Fruit fly (Drosophila melanogaster): ENCODE results near the gene SNF4Agamma.
A peak's percentile ranks its signal among the peaks of the same experiment; 100 is the strongest.

The SNF4Agamma gene

DNA sequence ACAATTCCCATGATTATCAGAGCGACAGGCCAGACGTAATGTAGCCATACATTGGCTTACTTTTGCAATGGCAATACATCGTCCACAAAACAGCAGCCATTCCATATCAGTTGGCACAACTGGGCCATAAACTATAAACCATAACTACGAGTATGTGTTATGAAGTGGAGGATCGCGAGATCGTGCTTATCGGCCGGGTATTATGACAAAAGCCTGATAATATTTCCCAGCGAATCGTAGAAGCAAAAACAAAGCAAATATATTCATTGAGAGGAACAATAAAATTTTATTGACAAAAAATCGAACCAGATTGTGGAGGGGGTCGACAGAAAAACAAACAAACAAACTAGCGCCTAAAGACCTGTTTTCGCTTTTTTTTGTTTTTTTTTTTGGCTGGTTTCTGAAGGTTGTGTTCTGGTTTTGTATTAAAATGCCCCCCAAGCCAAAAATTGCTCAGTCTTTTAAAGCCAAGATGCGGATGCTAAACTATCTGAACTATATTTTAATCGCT is 22.8 kb downstream of the SNF4Agamma start, which contains the start of gene CG5810 (continued):
- TF ChIP-seq Rfx (GFP tag; IDR thresholded peaks at IDR 0.05) (peak; percentile 12; the same call in 1 of the 2 replicates), crol (GFP tag; IDR thresholded peaks at IDR 0.05) (no peak), sens (GFP tag) (peak; percentile 45), CG12299 (tag; optimal IDR thresholded peaks at IDR 0.05) (no peak), CG13287 (GFP tag; IDR thresholded peaks at IDR 0.05; ENCODE audit: partially characterized antibody) (no peak), Jarid2 (GFP tag; optimal IDR thresholded peaks at IDR 0.05) (no peak), CG30403 (GFP tag; optimal IDR thresholded peaks at IDR 0.05) (no peak), CG10543 (GFP tag; optimal IDR thresholded peaks at IDR 0.05) (peak; percentile 60), CG4854 (GFP tag; optimal IDR thresholded peaks at IDR 0.05) (no peak), CG12769 (tag; optimal IDR thresholded peaks at IDR 0.05) (peak; percentile 81), Hr39 (optimal IDR thresholded peaks at IDR 0.05) (no peak), hb (GFP tag; IDR thresholded peaks at IDR 0.05; ENCODE audit: partially characterized antibody) (no peak), grn (GFP tag; optimal IDR thresholded peaks at IDR 0.05) (peak; percentile 58), h (optimal IDR thresholded peaks at IDR 0.05) (no peak), odd (GFP tag; optimal IDR thresholded peaks at IDR 0.05) (peak; percentile 79), chinmo (GFP tag; IDR thresholded peaks at IDR 0.05; ENCODE audit: partially characterized antibody) (peak; percentile 96), her (GFP tag; optimal IDR thresholded peaks at IDR 0.05) (no peak), Scr (GFP tag; IDR thresholded peaks at IDR 0.05; ENCODE audit: partially characterized antibody) (no peak), Blimp-1 (GFP tag; optimal IDR thresholded peaks at IDR 0.05) (no peak), Kr (GFP tag; optimal IDR thresholded peaks at IDR 0.05) (no peak), mam (GFP tag; optimal IDR thresholded peaks at IDR 0.05) (no peak), sens-2 (GFP tag; IDR thresholded peaks at IDR 0.05) (no peak), CG8765 (GFP tag; IDR thresholded peaks at IDR 0.05) (no peak), Dfd (GFP tag; optimal IDR thresholded peaks at IDR 0.05) (no peak), Dip2 (GFP tag; IDR thresholded peaks at IDR 0.05) (no peak), lbe (GFP tag; optimal IDR thresholded peaks at IDR 0.05) (no peak), CG9727 (GFP tag; optimal IDR thresholded peaks at IDR 0.05) (no peak), pnt (GFP tag; optimal IDR thresholded peaks at IDR 0.05) (no peak), CG1603 (tag; optimal IDR thresholded peaks at IDR 0.05) (no peak), sug (tag; optimal IDR thresholded peaks at IDR 0.05) (peak; percentile 96), CG3281 (GFP tag; optimal IDR thresholded peaks at IDR 0.05) (peak; percentile 39), CG6813 (GFP tag; optimal IDR thresholded peaks at IDR 0.05) (peak; percentile 28), chif (GFP tag; optimal IDR thresholded peaks at IDR 0.05) (no peak), chm (GFP tag; IDR thresholded peaks at IDR 0.05) (no peak), CG4404 (GFP tag; IDR thresholded peaks at IDR 0.05) (no peak), ac (GFP tag; optimal IDR thresholded peaks at IDR 0.05) (no peak), Deaf1 (tag; optimal IDR thresholded peaks at IDR 0.05) (no peak), CG7372 (GFP tag; IDR thresholded peaks at IDR 0.05) (no peak), CG8290 (GFP tag; optimal IDR thresholded peaks at IDR 0.05) (no peak), CG8290 (tag; optimal IDR thresholded peaks at IDR 0.05) (peak in 1 of 2 experiments; percentile 86), lola (GFP tag; optimal IDR thresholded peaks at IDR 0.05) (no peak), CrebB (tag; optimal IDR thresholded peaks at IDR 0.05) (peak; percentile 84), CG11723 (GFP tag; optimal IDR thresholded peaks at IDR 0.05) (no peak), cwo (GFP tag; optimal IDR thresholded peaks at IDR 0.05) (peak; percentile 60), toy (GFP tag; IDR thresholded peaks at IDR 0.05) (no peak), Six4 (GFP tag; optimal IDR thresholded peaks at IDR 0.05) (no peak), unc-4 (GFP tag; IDR thresholded peaks at IDR 0.05; ENCODE audit: partially characterized antibody) (no peak), oc (tag; optimal IDR thresholded peaks at IDR 0.05) (no peak), Fer2 (tag; optimal IDR thresholded peaks at IDR 0.05) (no peak), onecut (GFP tag; IDR thresholded peaks at IDR 0.05) (no peak), kay (GFP tag; optimal IDR thresholded peaks at IDR 0.05) (no peak), seq (GFP tag; IDR thresholded peaks at IDR 0.05) (no peak)
